Fruit fly (Drosophila melanogaster) ovary, adult (tissue): ENCODE data around the gene CG3726.

Source experiments
- CG17801 ChIP-seq: fragments of 200-800 bp; optimal IDR thresholded peaks from 2 replicates; lab custom pipeline; 2019; ENCODE audit warnings: missing biosample characterization, mild to moderate bottlenecking, missing genetic modification characterization, moderate library complexity; ENCODE audit not compliant: partially characterized antibody

CG3726 gene

dm6 chrX:5969860-5970665, 53.2 kb downstream of the CG3726 start:
- no peak for TF ChIP-seq CG17801 (GFP tag; lab: Kevin White, UChicago)

- TF ChIP-seq CG17801 (GFP tag; lab: Kevin White, UChicago): no peak
Observed at dm6 chrX:5970666-5971057, 53.8 kb downstream of the CG3726 start.

- TF ChIP-seq CG17801 (GFP tag; lab: Kevin White, UChicago): no peak
Observed at dm6 chrX:5972030-5972429, 55.1 kb downstream of the CG3726 start.

- TF ChIP-seq CG17801 (GFP tag; lab: Kevin White, UChicago): no peak
Observed at dm6 chrX:5973389-5974025, 56.6 kb downstream of the CG3726 start.

- no peak for TF ChIP-seq CG17801 (GFP tag; lab: Kevin White, UChicago)
Observed at dm6 chrX:5974358-5975143, 57.7 kb downstream of the CG3726 start.

dm6 chrX:5977113-5977512, 60.2 kb downstream of the CG3726 start:
- no peak for TF ChIP-seq CG17801 (GFP tag; lab: Kevin White, UChicago)

dm6 chrX:5977769-5978168, 60.9 kb downstream of the CG3726 start:
- no peak for TF ChIP-seq CG17801 (GFP tag; lab: Kevin White, UChicago)

dm6 chrX:5980883-5981282, 64.0 kb downstream of the CG3726 start:
- no peak for TF ChIP-seq CG17801 (GFP tag; lab: Kevin White, UChicago)

dm6 chrX:5981410-5981809, 64.5 kb downstream of the CG3726 start:
- TF ChIP-seq CG17801 (GFP tag; lab: Kevin White, UChicago): no peak

dm6 chrX:5983390-5983789, 66.5 kb downstream of the CG3726 start:
- TF ChIP-seq CG17801 (GFP tag; lab: Kevin White, UChicago): no peak

dm6 chrX:5987362-5987761, 70.5 kb downstream of the CG3726 start:
- TF ChIP-seq CG17801 (GFP tag; lab: Kevin White, UChicago): no peak

- TF ChIP-seq CG17801 (GFP tag; lab: Kevin White, UChicago): no peak
Observed at dm6 chrX:5988088-5988987, 71.4 kb downstream of the CG3726 start, which contains the start of gene CG5966. CG5966 (plus strand) TSS chrX:5988791.

dm6 chrX:5989368-5989767, 72.5 kb downstream of the CG3726 start:
- no peak for TF ChIP-seq CG17801 (GFP tag; lab: Kevin White, UChicago)
